Worm (Caenorhabditis elegans): ENCODE data around the gene srj-22.

srj-22 gene

ce11 chrV:10724472-10724871, 19.1 kb downstream of the srj-22 start:
- peak; percentile 36 for TF ChIP-seq egl-5 (tag; optimal IDR thresholded peaks at IDR 0.05)
- no peak for TF ChIP-seq nhr-11 (tag; optimal IDR thresholded peaks at IDR 0.05)
- TF ChIP-seq pha-4 (tag; optimal IDR thresholded peaks at IDR 0.05), result peak; percentile 70

- no peak for TF ChIP-seq nhr-11 (tag; optimal IDR thresholded peaks at IDR 0.05)
- no peak for TF ChIP-seq elt-2 (tag; optimal IDR thresholded peaks at IDR 0.05)
- no peak for TF ChIP-seq egl-5 (tag; optimal IDR thresholded peaks at IDR 0.05)
- no peak for TF ChIP-seq eor-1 (tag; optimal IDR thresholded peaks at IDR 0.05)
- TF ChIP-seq nhr-28 (tag; optimal IDR thresholded peaks at IDR 0.05), result no peak
- TF ChIP-seq pqm-1 (tag; optimal IDR thresholded peaks at IDR 0.05), result no peak
- no peak for TF ChIP-seq ceh-16 (tag; optimal IDR thresholded peaks at IDR 0.05)
- no peak for TF ChIP-seq nhr-76 (tag; optimal IDR thresholded peaks at IDR 0.05)
- no peak for TF ChIP-seq nfya-1 (tag; optimal IDR thresholded peaks at IDR 0.05; ENCODE audit: insufficient read depth)
These were observed 20.0 kb downstream of the srj-22 start for ce11 chrV:10723583-10723982.

ce11 chrV:10723181-10723580, 20.4 kb downstream of the srj-22 start:
- TF ChIP-seq ceh-28 (tag; optimal IDR thresholded peaks at IDR 0.05) (no peak), lin-39 (tag; optimal IDR thresholded peaks at IDR 0.05) (peak; percentile 42), nhr-23 (tag; optimal IDR thresholded peaks at IDR 0.05) (no peak), nfya-1 (tag; optimal IDR thresholded peaks at IDR 0.05; ENCODE audit: insufficient read depth) (peak; percentile 28), nhr-77 (tag; optimal IDR thresholded peaks at IDR 0.05) (no peak), ceh-16 (tag; optimal IDR thresholded peaks at IDR 0.05) (no peak), snpc-4 (tag; optimal IDR thresholded peaks at IDR 0.05) (no peak), pha-4 (tag; optimal IDR thresholded peaks at IDR 0.05) (peak; percentile 48), nhr-11 (tag; optimal IDR thresholded peaks at IDR 0.05) (no peak)

- TF ChIP-seq nhr-43 (tag; optimal IDR thresholded peaks at IDR 0.05; ENCODE audit: poor library complexity, severe bottlenecking) (peak; percentile 70), hmg-11 (tag; optimal IDR thresholded peaks at IDR 0.05) (peak; percentile 5), egl-27 (tag; optimal IDR thresholded peaks at IDR 0.05) (no peak), nhr-11 (tag; optimal IDR thresholded peaks at IDR 0.05) (no peak), nhr-25 (tag; optimal IDR thresholded peaks at IDR 0.05) (peak; percentile 51), pha-4 (tag; optimal IDR thresholded peaks at IDR 0.05) (peak; percentile 70)
These were observed 21.0 kb downstream of the srj-22 start for ce11 chrV:10722595-10722994.

ce11 chrV:10721912-10722426, 21.6 kb downstream of the srj-22 start:
- TF ChIP-seq nhr-23 (tag; optimal IDR thresholded peaks at IDR 0.05), result peak; percentile 73
- peak; percentile 11 for TF ChIP-seq nhr-43 (tag; optimal IDR thresholded peaks at IDR 0.05; ENCODE audit: poor library complexity, severe bottlenecking)
- TF ChIP-seq nhr-67 (tag; optimal IDR thresholded peaks at IDR 0.05), result no peak
- TF ChIP-seq ama-1 (optimal IDR thresholded peaks at IDR 0.05), result peak; percentile 66
- no peak for TF ChIP-seq nhr-12 (tag; optimal IDR thresholded peaks at IDR 0.05)
- TF ChIP-seq lin-39 (tag; optimal IDR thresholded peaks at IDR 0.05), result peak; percentile 90
- no peak for TF ChIP-seq elt-1 (tag; optimal IDR thresholded peaks at IDR 0.05)
- peak; percentile 27 for TF ChIP-seq mdl-1 (tag; optimal IDR thresholded peaks at IDR 0.05)
- TF ChIP-seq ceh-16 (tag; optimal IDR thresholded peaks at IDR 0.05), result no peak
- peak; percentile 37 for TF ChIP-seq nfya-1 (tag; optimal IDR thresholded peaks at IDR 0.05; ENCODE audit: insufficient read depth)
- TF ChIP-seq egl-5 (tag; optimal IDR thresholded peaks at IDR 0.05), result peak; percentile 71

- TF ChIP-seq zag-1 (tag; optimal IDR thresholded peaks at IDR 0.05), result no peak
- no peak for TF ChIP-seq pqm-1 (tag; optimal IDR thresholded peaks at IDR 0.05)
- no peak for TF ChIP-seq nfya-1 (tag; optimal IDR thresholded peaks at IDR 0.05; ENCODE audit: insufficient read depth)
- no peak for TF ChIP-seq R02D3.7 (tag; optimal IDR thresholded peaks at IDR 0.05)
- no peak for TF ChIP-seq egl-5 (tag; optimal IDR thresholded peaks at IDR 0.05)
- no peak for TF ChIP-seq eor-1 (tag; optimal IDR thresholded peaks at IDR 0.05)
- TF ChIP-seq aly-2 (tag; optimal IDR thresholded peaks at IDR 0.05), result no peak
- TF ChIP-seq nhr-43 (tag; optimal IDR thresholded peaks at IDR 0.05; ENCODE audit: poor library complexity, severe bottlenecking), result no peak
- TF ChIP-seq unc-39 (tag; optimal IDR thresholded peaks at IDR 0.05), result no peak
- TF ChIP-seq nhr-12 (tag; optimal IDR thresholded peaks at IDR 0.05), result no peak
- no peak for TF ChIP-seq nhr-237 (tag; optimal IDR thresholded peaks at IDR 0.05)
- TF ChIP-seq lin-15B (tag; optimal IDR thresholded peaks at IDR 0.05), result no peak
- TF ChIP-seq fos-1 (tag; optimal IDR thresholded peaks at IDR 0.05), result no peak
- no peak for TF ChIP-seq nhr-25 (tag; optimal IDR thresholded peaks at IDR 0.05)
- no peak for TF ChIP-seq nhr-11 (tag; optimal IDR thresholded peaks at IDR 0.05)
- no peak for TF ChIP-seq ceh-82 (tag; optimal IDR thresholded peaks at IDR 0.05)
- TF ChIP-seq nhr-67 (tag; optimal IDR thresholded peaks at IDR 0.05), result no peak
- no peak for TF ChIP-seq elt-2 (tag; optimal IDR thresholded peaks at IDR 0.05)
- TF ChIP-seq mdl-1 (tag; optimal IDR thresholded peaks at IDR 0.05), result no peak
- no peak for TF ChIP-seq snpc-4 (tag; optimal IDR thresholded peaks at IDR 0.05)
These were observed 22.2 kb downstream of the srj-22 start for ce11 chrV:10721304-10721703.

All from whole organism, L3 larva.